Fruit fly (Drosophila melanogaster): Measurements from ENCODE around the gene CG9123.

CG9123 gene

dm6 chrX:15323302-15323880, 18.5 kb downstream of the CG9123 start (continued):
- TF ChIP-seq CG12299 (tag; optimal IDR thresholded peaks at IDR 0.05) (peak; percentile 45), CG11696 (GFP tag; IDR thresholded peaks at IDR 0.05) (peak; percentile 64; the same call in 1 of the 2 replicates), grau (tag; optimal IDR thresholded peaks at IDR 0.05) (peak; percentile 70), CG9727 (GFP tag; optimal IDR thresholded peaks at IDR 0.05) (peak; percentile 67), NC2β (GFP tag; optimal IDR thresholded peaks at IDR 0.05) (peak; percentile 78), Nf-YC (tag; optimal IDR thresholded peaks at IDR 0.05) (peak; percentile 68), Hr51 (GFP tag; optimal IDR thresholded peaks at IDR 0.05) (peak; percentile 63 to 80), ase (GFP tag; IDR thresholded peaks at IDR 0.05) (peak; percentile 89), CG12391 (tag; optimal IDR thresholded peaks at IDR 0.05) (peak; percentile 74), Hmr (GFP tag; optimal IDR thresholded peaks at IDR 0.05) (peak; percentile 92), TFAM (GFP tag; optimal IDR thresholded peaks at IDR 0.05) (no peak), CrebB (tag; optimal IDR thresholded peaks at IDR 0.05) (peak; percentile 74), CG12071 (GFP tag; optimal IDR thresholded peaks at IDR 0.05) (peak; percentile 85), CG14860 (GFP tag; IDR thresholded peaks at IDR 0.05; ENCODE audit: partially characterized antibody) (no peak), Sry-δ (GFP tag; optimal IDR thresholded peaks at IDR 0.05) (peak; percentile 56), pzg (GFP tag; optimal IDR thresholded peaks at IDR 0.05) (peak; percentile 79), Dad (GFP tag; optimal IDR thresholded peaks at IDR 0.05) (peak; percentile 84), chm (GFP tag; IDR thresholded peaks at IDR 0.05) (peak; percentile 93), hth (optimal IDR thresholded peaks at IDR 0.05) (no peak), Abd-B (GFP tag; optimal IDR thresholded peaks at IDR 0.05) (peak; percentile 27), CG10366 (GFP tag; IDR thresholded peaks at IDR 0.05) (peak; percentile 90), slp2 (GFP tag; optimal IDR thresholded peaks at IDR 0.05) (peak; percentile 68), CG4820 (GFP tag; optimal IDR thresholded peaks at IDR 0.05) (peak; percentile 55), chn (GFP tag; optimal IDR thresholded peaks at IDR 0.05) (peak; percentile 84), Nf-YA (GFP tag; IDR thresholded peaks at IDR 0.05) (peak; percentile 65), NFAT (GFP tag; IDR thresholded peaks at IDR 0.05) (peak; percentile 96), CG16779 (GFP tag; IDR thresholded peaks at IDR 0.05) (peak; percentile 91), yki (optimal IDR thresholded peaks at IDR 0.05) (no peak), Atf6 (GFP tag; IDR thresholded peaks at IDR 0.05) (peak; percentile 88), corto (GFP tag; optimal IDR thresholded peaks at IDR 0.05) (no peak), CG6854 (GFP tag; optimal IDR thresholded peaks at IDR 0.05) (peak; percentile 58), CG15601 (tag; optimal IDR thresholded peaks at IDR 0.05) (peak; percentile 48), Deaf1 (tag; optimal IDR thresholded peaks at IDR 0.05) (peak; percentile 77), her (GFP tag; optimal IDR thresholded peaks at IDR 0.05) (peak; percentile 93), luna (GFP tag; optimal IDR thresholded peaks at IDR 0.05) (peak; percentile 50), fd64A (GFP tag; optimal IDR thresholded peaks at IDR 0.05) (peak; percentile 75), gcm (GFP tag; optimal IDR thresholded peaks at IDR 0.05) (peak; percentile 43), stc (GFP tag; IDR thresholded peaks at IDR 0.05) (peak; percentile 71), Dp (GFP tag; optimal IDR thresholded peaks at IDR 0.05) (peak; percentile 26), shn (GFP tag; optimal IDR thresholded peaks at IDR 0.05) (peak; percentile 92), BtbVII (GFP tag; optimal IDR thresholded peaks at IDR 0.05) (peak; percentile 72), dmrt99B (tag; optimal IDR thresholded peaks at IDR 0.05) (peak; percentile 73), CG33557 (GFP tag; optimal IDR thresholded peaks at IDR 0.05) (peak; percentile 36), Side (GFP tag; optimal IDR thresholded peaks at IDR 0.05) (peak; percentile 87), CG14441 (GFP tag; IDR thresholded peaks at IDR 0.05) (peak; percentile 92), tll (GFP tag; optimal IDR thresholded peaks at IDR 0.05) (no peak), pros (GFP tag; optimal IDR thresholded peaks at IDR 0.05) (peak; percentile 32), CG10543 (GFP tag; optimal IDR thresholded peaks at IDR 0.05) (peak; percentile 97), emc (GFP tag; optimal IDR thresholded peaks at IDR 0.05) (peak; percentile 24), gem (tag; optimal IDR thresholded peaks at IDR 0.05) (peak; percentile 70)

All from whole organism, embryonic.